Worm (Caenorhabditis elegans) whole organism, L1 larva: ENCODE data around the gene Y97E10C.1.

ENCODE experiments used
- C04F5.9 ChIP-seq: sonication (generic microtip); optimal IDR thresholded peaks from 2 replicates; lab custom pipeline; 2016; ENCODE audit warnings: missing genetic modification characterization, missing compliant biosample characterization
- C34B4.2 ChIP-seq: sonication (generic microtip); optimal IDR thresholded peaks from 2 replicates; lab custom pipeline; 2017; ENCODE audit warnings: mild to moderate bottlenecking, missing genetic modification characterization, missing compliant biosample characterization
- Y116A8C.19 ChIP-seq: sonication (generic microtip); optimal IDR thresholded peaks from 2 replicates; lab custom pipeline; 2016; ENCODE audit warnings: missing compliant biosample characterization, missing genetic modification characterization, borderline replicate concordance
- alr-1 ChIP-seq: fragments of 200-800 bp; sonication (Bioruptor generic); optimal IDR thresholded peaks from 2 replicates; lab custom pipeline; 2018; ENCODE audit warnings: borderline replicate concordance, mild to moderate bottlenecking, missing genetic modification characterization, missing compliant biosample characterization
- aly-2 ChIP-seq: fragments of 150-350 bp; optimal IDR thresholded peaks from 2 replicates; lab custom pipeline; 2014; ENCODE audit warnings: missing biosample characterization, missing genetic modification characterization
- blmp-1 ChIP-seq: fragments of 150-350 bp; optimal IDR thresholded peaks from 2 replicates; lab custom pipeline; 2014; ENCODE audit warnings: missing biosample characterization, missing genetic modification characterization
- ceh-63 ChIP-seq: fragments of 200-800 bp; sonication (Bioruptor generic); optimal IDR thresholded peaks from 2 replicates; lab custom pipeline; 2018; ENCODE audit warnings: mild to moderate bottlenecking, missing genetic modification characterization, missing compliant biosample characterization
- ceh-82 ChIP-seq, 3 experiments: fragments of 150-350 bp in 1 of 3; sonication (generic microtip) in 2 of 3; optimal IDR thresholded peaks; 2 replicates each; lab custom pipeline; 2014 to 2017; ENCODE audit warnings: missing biosample characterization in 3 of 3, missing genetic modification characterization in 3 of 3
- ceh-90 ChIP-seq: sonication (generic microtip); optimal IDR thresholded peaks from 2 replicates; lab custom pipeline; 2016; ENCODE audit warnings: missing genetic modification characterization, missing compliant biosample characterization
- ces-1 ChIP-seq: fragments of 150-350 bp; optimal IDR thresholded peaks from 2 replicates; lab custom pipeline; 2014; ENCODE audit warnings: missing biosample characterization, missing genetic modification reagents, missing genetic modification characterization
- dpl-1 ChIP-seq, 3 experiments: fragments of 150-350 bp in 2 of 3; sonication (generic microtip) in 1 of 3; optimal IDR thresholded peaks; 2 replicates each; lab custom pipeline; 2014 to 2017; ENCODE audit warnings: missing biosample characterization in 3 of 3, missing genetic modification characterization in 3 of 3, missing genetic modification reagents in 3 of 3
- dsc-1 ChIP-seq: sonication (generic microtip); optimal IDR thresholded peaks from 2 replicates; lab custom pipeline; 2016; ENCODE audit warnings: mild to moderate bottlenecking, missing genetic modification characterization, missing compliant biosample characterization
- efl-1 ChIP-seq, 4 experiments: fragments of 150-350 bp; optimal IDR thresholded peaks in 3 of 4; peaks in 1 of 4; 1 replicate in 1 of 4; 2 replicates in 3 of 4; lab custom pipeline; 2014; ENCODE audit warnings: missing biosample characterization in 2 of 4, missing genetic modification characterization in 2 of 4, missing genetic modification reagents in 2 of 4
- egl-27 ChIP-seq, 2 experiments: fragments of 150-350 bp in 1 of 2; sonication (generic microtip); optimal IDR thresholded peaks; 3 replicates each; lab custom pipeline; 2017 to 2018; ENCODE audit warnings: missing biosample characterization in 2 of 2, missing genetic modification characterization in 2 of 2, missing genetic modification reagents in 2 of 2
- elt-2 ChIP-seq: sonication (generic microtip); optimal IDR thresholded peaks from 2 replicates; lab custom pipeline; 2016; ENCODE audit warnings: missing genetic modification characterization, mild to moderate bottlenecking, inconsistent platforms, missing compliant biosample characterization, missing genetic modification reagents
- elt-3 ChIP-seq, 6 experiments: fragments of 150-350 bp in 1 of 6; sonication (generic microtip); optimal IDR thresholded peaks; 2 replicates each; lab custom pipeline; 2017 to 2018; ENCODE audit warnings: missing biosample characterization in 6 of 6, missing genetic modification characterization in 6 of 6, inconsistent platforms in 1 of 6
- ets-5 ChIP-seq: fragments of 200-800 bp; sonication (Bioruptor generic); IDR thresholded peaks from 2 replicates; pipeline ENCODE4 v1.3.6; 2022; ENCODE audit warnings: missing genetic modification characterization, missing compliant biosample characterization
- fkh-4 ChIP-seq: sonication (generic microtip); optimal IDR thresholded peaks from 2 replicates; lab custom pipeline; 2016; ENCODE audit warnings: missing compliant biosample characterization, missing genetic modification characterization, borderline replicate concordance
- fkh-8 ChIP-seq: sonication (generic microtip); optimal IDR thresholded peaks from 2 replicates; lab custom pipeline; 2016; ENCODE audit warnings: mild to moderate bottlenecking, missing genetic modification characterization, missing compliant biosample characterization
- grh-1 ChIP-seq: fragments of 200-800 bp; sonication (Bioruptor generic); IDR thresholded peaks from 2 replicates; pipeline ENCODE4 v1.3.6; 2022; ENCODE audit warnings: missing genetic modification reagents, missing genetic modification characterization, missing compliant biosample characterization
- hlh-4 ChIP-seq: sonication (generic microtip); optimal IDR thresholded peaks from 2 replicates; lab custom pipeline; 2016; ENCODE audit warnings: mild to moderate bottlenecking, missing genetic modification characterization, missing compliant biosample characterization
- hpl-2 ChIP-seq: fragments of 150-350 bp; optimal IDR thresholded peaks from 2 replicates; lab custom pipeline; 2014; ENCODE audit warnings: missing biosample characterization, missing genetic modification reagents, missing genetic modification characterization
- isw-1 ChIP-seq: fragments of 200-800 bp; sonication (Bioruptor generic); IDR thresholded peaks from 2 replicates; pipeline ENCODE4 v1.3.6; 2022; ENCODE audit warnings: missing genetic modification characterization, missing compliant biosample characterization
- lin-13 ChIP-seq: fragments of 150-350 bp; optimal IDR thresholded peaks from 2 replicates; lab custom pipeline; 2014; ENCODE audit warnings: missing biosample characterization, missing genetic modification reagents, missing genetic modification characterization
- lin-15B ChIP-seq: fragments of 150-350 bp; sonication (generic microtip); optimal IDR thresholded peaks from 3 replicates; lab custom pipeline; 2014; ENCODE audit warnings: missing biosample characterization, missing genetic modification characterization
- lin-35 ChIP-seq, 2 experiments: fragments of 150-350 bp; optimal IDR thresholded peaks; 2 replicates each; lab custom pipeline; 2014; ENCODE audit warnings: missing biosample characterization in 2 of 2, missing genetic modification characterization in 2 of 2, missing genetic modification reagents in 2 of 2
- lin-39 ChIP-seq: fragments of 150-350 bp; optimal IDR thresholded peaks from 2 replicates; lab custom pipeline; 2014; ENCODE audit warnings: missing biosample characterization, missing genetic modification reagents, missing genetic modification characterization
- lir-3 ChIP-seq: sonication (generic microtip); optimal IDR thresholded peaks from 2 replicates; lab custom pipeline; 2016; ENCODE audit warnings: mild to moderate bottlenecking, missing genetic modification characterization, moderate library complexity, missing compliant biosample characterization; ENCODE audit not compliant: poor library complexity
- lsy-2 ChIP-seq, 2 experiments: fragments of 150-350 bp; optimal IDR thresholded peaks; 2 replicates each; lab custom pipeline; 2014; ENCODE audit warnings: missing biosample characterization in 2 of 2, missing genetic modification characterization in 2 of 2
- mdl-1 ChIP-seq, 2 experiments: fragments of 150-350 bp; optimal IDR thresholded peaks; 2 replicates each; lab custom pipeline; 2014 to 2017; ENCODE audit warnings: missing biosample characterization in 2 of 2, missing genetic modification characterization in 2 of 2, inconsistent platforms in 1 of 2
- nhr-12 ChIP-seq: sonication (generic microtip); optimal IDR thresholded peaks from 2 replicates; lab custom pipeline; 2017; ENCODE audit warnings: missing biosample characterization, missing genetic modification characterization
- nhr-20 ChIP-seq: sonication (generic microtip); optimal IDR thresholded peaks from 2 replicates; lab custom pipeline; 2016; ENCODE audit warnings: mild to moderate bottlenecking, missing genetic modification characterization, missing compliant biosample characterization
- nhr-28 ChIP-seq: fragments of 150-350 bp; optimal IDR thresholded peaks from 2 replicates; lab custom pipeline; 2014; ENCODE audit warnings: missing biosample characterization, missing genetic modification characterization
- nhr-47 ChIP-seq: sonication (generic microtip); optimal IDR thresholded peaks from 2 replicates; lab custom pipeline; 2016; ENCODE audit warnings: mild to moderate bottlenecking, missing genetic modification characterization, moderate library complexity, missing compliant biosample characterization
- nhr-71 ChIP-seq: sonication (generic microtip); optimal IDR thresholded peaks from 2 replicates; lab custom pipeline; 2016; ENCODE audit warnings: mild to moderate bottlenecking, missing genetic modification characterization, moderate library complexity, missing compliant biosample characterization
- nhr-77 ChIP-seq: fragments of 150-350 bp; optimal IDR thresholded peaks from 2 replicates; lab custom pipeline; 2014; ENCODE audit warnings: missing biosample characterization, missing genetic modification characterization
- nhr-85 ChIP-seq: sonication (generic microtip); peaks from one replicate; lab custom pipeline; 2016; ENCODE audit warnings: missing genetic modification characterization, inconsistent platforms, missing compliant biosample characterization
- nhr-90 ChIP-seq: sonication (generic microtip); optimal IDR thresholded peaks from 2 replicates; lab custom pipeline; 2016; ENCODE audit warnings: mild to moderate bottlenecking, missing genetic modification characterization, missing compliant biosample characterization; ENCODE audit not compliant: poor library complexity
- pag-3 ChIP-seq: sonication (generic microtip); optimal IDR thresholded peaks from 2 replicates; lab custom pipeline; 2017; ENCODE audit warnings: missing genetic modification characterization, mild to moderate bottlenecking, missing compliant biosample characterization, antibody characterized with exemption, borderline replicate concordance; ENCODE audit not compliant: insufficient read depth
- pqm-1 ChIP-seq: sonication (generic microtip); optimal IDR thresholded peaks from 3 replicates; lab custom pipeline; 2017; ENCODE audit warnings: missing biosample characterization, missing genetic modification characterization
- rnt-1 ChIP-seq: sonication (generic microtip); optimal IDR thresholded peaks from 2 replicates; lab custom pipeline; 2016; ENCODE audit warnings: mild to moderate bottlenecking, missing genetic modification characterization, moderate library complexity, missing compliant biosample characterization
- skn-1 ChIP-seq: fragments of 150-350 bp; optimal IDR thresholded peaks from 2 replicates; lab custom pipeline; 2014; ENCODE audit warnings: missing biosample characterization, missing genetic modification characterization
- sox-4 ChIP-seq: sonication (generic microtip); optimal IDR thresholded peaks from 2 replicates; lab custom pipeline; 2016; ENCODE audit warnings: missing genetic modification characterization, missing compliant biosample characterization
- swsn-7 ChIP-seq: sonication (generic microtip); optimal IDR thresholded peaks from 2 replicates; lab custom pipeline; 2016; ENCODE audit warnings: missing genetic modification characterization, missing compliant biosample characterization
- unc-130 ChIP-seq: fragments of 150-350 bp; optimal IDR thresholded peaks from 2 replicates; lab custom pipeline; 2017; ENCODE audit warnings: missing biosample characterization, missing genetic modification characterization, inconsistent platforms
- unc-62 ChIP-seq: fragments of 150-350 bp; optimal IDR thresholded peaks from 2 replicates; lab custom pipeline; 2014; ENCODE audit warnings: missing biosample characterization, missing genetic modification reagents, missing genetic modification characterization
- unc-86 ChIP-seq: sonication (generic microtip); optimal IDR thresholded peaks from 2 replicates; lab custom pipeline; 2016; ENCODE audit warnings: missing genetic modification characterization, missing compliant biosample characterization
- unc-98 ChIP-seq: fragments of 200-800 bp; sonication (Bioruptor generic); IDR thresholded peaks from 2 replicates; pipeline ENCODE4 v1.3.6; 2022; ENCODE audit warnings: missing genetic modification characterization, missing compliant biosample characterization
- xbp-1 ChIP-seq: sonication (generic microtip); optimal IDR thresholded peaks from 2 replicates; lab custom pipeline; 2016; ENCODE audit warnings: missing genetic modification characterization, missing compliant biosample characterization
- zag-1 ChIP-seq: fragments of 150-350 bp; optimal IDR thresholded peaks from 2 replicates; lab custom pipeline; 2014; ENCODE audit warnings: missing biosample characterization, missing genetic modification characterization
- ztf-11 ChIP-seq, 2 experiments: sonication (generic microtip); optimal IDR thresholded peaks; 2 replicates each; lab custom pipeline; 2016 to 2017; ENCODE audit warnings: missing genetic modification characterization in 2 of 2, missing biosample characterization in 1 of 2, missing compliant biosample characterization in 1 of 2
- ztf-4 ChIP-seq: fragments of 150-350 bp; optimal IDR thresholded peaks from 2 replicates; lab custom pipeline; 2014; ENCODE audit warnings: missing biosample characterization, missing genetic modification characterization

The Y97E10C.1 gene

ce11 chrV:7730488-7730887 is 1.8 kb downstream of the Y97E10C.1 start (continued):
- TF ChIP-seq lin-13: peak; percentile 42
- TF ChIP-seq elt-3 (tag; optimal IDR thresholded peaks at IDR 0.05; lab: Kevin White, UChicago): peak in 2 of 6 experiments; percentile 2 to 48
- no peak for TF ChIP-seq hlh-4 (tag; lab: Kevin White, UChicago)
- peak; percentile 21 for TF ChIP-seq unc-86 (tag; lab: Kevin White, UChicago)
- no peak for TF ChIP-seq isw-1 (GFP tag; lab: Robert Waterston, UW)
- peak; percentile 59 for TF ChIP-seq nhr-47 (tag; lab: Kevin White, UChicago)
- no peak for TF ChIP-seq elt-2
- peak in 2 of 3 experiments; percentile 28 to 30 for TF ChIP-seq ceh-82 (tag; optimal IDR thresholded peaks at IDR 0.05; lab: Kevin White, UChicago)
- TF ChIP-seq unc-98: no peak
- TF ChIP-seq rnt-1 (tag; lab: Kevin White, UChicago): peak; percentile 19
- no peak for TF ChIP-seq ces-1 (GFP tag; lab: Kevin White, UChicago)
- peak; percentile 26 to 66 for TF ChIP-seq lsy-2 (tag; optimal IDR thresholded peaks at IDR 0.05; lab: Kevin White, UChicago)
- peak; percentile 56 for TF ChIP-seq swsn-7 (tag; lab: Kevin White, UChicago)
- no peak for TF ChIP-seq Y116A8C.19 (tag; lab: Kevin White, UChicago)
- TF ChIP-seq fkh-8 (tag; lab: Kevin White, UChicago): peak; percentile 45
- TF ChIP-seq lin-39 (tag; lab: Kevin White, UChicago): no peak
- TF ChIP-seq egl-27 (tag; optimal IDR thresholded peaks at IDR 0.05; lab: Kevin White, UChicago): no peak
- TF ChIP-seq alr-1 (tag; lab: Kevin White, UChicago): no peak
- TF ChIP-seq nhr-71 (tag; lab: Kevin White, UChicago): peak; percentile 71
- peak; percentile 67 for TF ChIP-seq nhr-20
- no peak for TF ChIP-seq ceh-63 (GFP tag; lab: Kevin White, UChicago)
- TF ChIP-seq pag-3 (tag; lab: Kevin White, UChicago): no peak
- TF ChIP-seq lir-3: peak; percentile 48
- TF ChIP-seq aly-2 (tag; lab: Kevin White, UChicago): no peak
- no peak for TF ChIP-seq nhr-28 (tag; lab: Kevin White, UChicago)
- TF ChIP-seq ztf-11 (tag; optimal IDR thresholded peaks at IDR 0.05; lab: Kevin White, UChicago): no peak
- TF ChIP-seq nhr-12: no peak
- peak; percentile 55 for TF ChIP-seq hpl-2 (GFP tag; lab: Kevin White, UChicago)
- TF ChIP-seq efl-1 (optimal IDR thresholded peaks at IDR 0.05; lab: Kevin White, UChicago): peak; percentile 38 to 52
- peak; percentile 47 to 93 for TF ChIP-seq efl-1 (GFP tag; optimal IDR thresholded peaks at IDR 0.05 in 1 of 2; lab: Kevin White, UChicago)
- peak; percentile 61 to 65 (median 64) for TF ChIP-seq dpl-1 (GFP tag; optimal IDR thresholded peaks at IDR 0.05; lab: Kevin White, UChicago)
- TF ChIP-seq dsc-1 (tag; lab: Kevin White, UChicago): peak; percentile 53
- no peak for TF ChIP-seq fkh-4 (tag; lab: Kevin White, UChicago)
- TF ChIP-seq ztf-4: peak; percentile 73
- no peak for TF ChIP-seq zag-1 (tag; lab: Kevin White, UChicago)
- TF ChIP-seq skn-1 (tag; lab: Kevin White, UChicago): no peak
- no peak for TF ChIP-seq ceh-90 (tag; lab: Kevin White, UChicago)
- TF ChIP-seq lin-15B: no peak
- peak in 1 of 2 experiments; percentile 45 for TF ChIP-seq mdl-1 (tag; optimal IDR thresholded peaks at IDR 0.05; lab: Kevin White, UChicago)
- peak; percentile 32 for TF ChIP-seq xbp-1 (tag; lab: Kevin White, UChicago)
- no peak for TF ChIP-seq C34B4.2 (tag; lab: Kevin White, UChicago)
- TF ChIP-seq nhr-85 (tag; lab: Kevin White, UChicago): peak; percentile 69
- TF ChIP-seq lin-35 (GFP tag; optimal IDR thresholded peaks at IDR 0.05; lab: Kevin White, UChicago): peak; percentile 46 to 82
- no peak for TF ChIP-seq sox-4 (tag; lab: Kevin White, UChicago)
- TF ChIP-seq unc-130: peak; percentile 13
- no peak for TF ChIP-seq unc-62
- no peak for TF ChIP-seq ets-5
- peak; percentile 32 for TF ChIP-seq blmp-1 (tag; lab: Kevin White, UChicago)
- TF ChIP-seq nhr-90: peak; percentile 66
- TF ChIP-seq pqm-1 (tag; lab: Kevin White, UChicago): no peak
- TF ChIP-seq grh-1 (GFP tag; lab: Robert Waterston, UW): no peak
- TF ChIP-seq C04F5.9 (tag; lab: Kevin White, UChicago): no peak
- peak; percentile 42 for TF ChIP-seq nhr-77 (tag; lab: Kevin White, UChicago)
